Fruit fly (Drosophila melanogaster): ENCODE measurements around the gene Naa30B.

Gene Naa30B

DNA sequence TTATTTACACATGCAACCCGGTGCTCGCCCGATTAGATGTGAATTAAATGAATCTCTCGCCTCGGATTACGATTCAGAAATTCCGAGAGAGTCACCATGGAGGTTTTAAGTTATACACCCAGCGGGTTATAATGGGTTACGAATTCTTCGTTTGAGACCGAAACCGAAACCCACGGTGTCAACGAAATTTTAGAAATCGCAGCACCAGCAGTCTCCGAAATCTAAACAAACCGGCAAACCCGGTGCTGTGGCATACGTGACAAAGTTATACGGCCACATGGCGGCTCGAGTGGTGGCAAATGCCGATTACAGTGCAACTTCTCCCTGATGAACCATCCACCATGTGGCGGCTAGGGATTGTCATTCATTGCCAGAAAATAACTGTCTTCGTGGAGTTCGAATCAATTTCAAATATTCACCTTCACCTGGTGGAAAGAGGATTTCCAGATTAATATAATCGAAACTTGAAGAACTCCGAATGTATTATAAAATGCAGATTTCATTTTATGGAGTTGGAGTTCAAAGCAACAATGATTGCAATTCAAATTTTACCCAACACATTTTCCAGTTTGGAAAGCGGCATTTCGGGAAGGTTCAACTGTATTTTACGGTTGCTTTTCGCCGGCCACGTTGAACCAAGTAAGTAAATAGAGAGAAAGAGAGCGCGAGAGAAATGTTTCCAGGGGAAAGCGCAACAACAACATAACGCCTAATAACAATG, 44.1 kb upstream of the Naa30B start (continued):
- TF ChIP-seq bbx (GFP tag; IDR thresholded peaks at IDR 0.05; ENCODE audit: partially characterized antibody) = no peak
- no peak for TF ChIP-seq Kr (GFP tag; optimal IDR thresholded peaks at IDR 0.05)
- peak; percentile 51 for TF ChIP-seq CG6272 (GFP tag; IDR thresholded peaks at IDR 0.05)
- no peak for TF ChIP-seq Dbx (GFP tag; IDR thresholded peaks at IDR 0.05)
- no peak for TF ChIP-seq kay (GFP tag; optimal IDR thresholded peaks at IDR 0.05)
- TF ChIP-seq knrl (GFP tag; IDR thresholded peaks at IDR 0.05; ENCODE audit: partially characterized antibody) = no peak
- peak; percentile 37; the same call in 1 of the 2 replicates for TF ChIP-seq CG9215 (GFP tag; IDR thresholded peaks at IDR 0.05)
- TF ChIP-seq zfh2 (GFP tag; optimal IDR thresholded peaks at IDR 0.05) = peak; percentile 59
- TF ChIP-seq caup (GFP tag; optimal IDR thresholded peaks at IDR 0.05; ENCODE audit: severe bottlenecking) = peak; percentile 54
- TF ChIP-seq tap (tag; optimal IDR thresholded peaks at IDR 0.05) = peak; percentile 68
- TF ChIP-seq inv (GFP tag; IDR thresholded peaks at IDR 0.05; ENCODE audit: partially characterized antibody) = no peak
- peak; percentile 53 for TF ChIP-seq ttk (GFP tag; IDR thresholded peaks at IDR 0.05)
- peak; percentile 10 for TF ChIP-seq CG3838 (GFP tag; optimal IDR thresholded peaks at IDR 0.05)
- peak; percentile 53 for TF ChIP-seq CG1602 (GFP tag; optimal IDR thresholded peaks at IDR 0.05)
- peak; percentile 17 for TF ChIP-seq fd3F (GFP tag; optimal IDR thresholded peaks at IDR 0.05)
- TF ChIP-seq schlank (tag; optimal IDR thresholded peaks at IDR 0.05) = no peak
- peak; percentile 80 for TF ChIP-seq CG7839 (tag; optimal IDR thresholded peaks at IDR 0.05)
- TF ChIP-seq CG18599 (GFP tag; optimal IDR thresholded peaks at IDR 0.05) = peak; percentile 70
- TF ChIP-seq sr (GFP tag; IDR thresholded peaks at IDR 0.05) = no peak
- TF ChIP-seq CG12299 (tag; optimal IDR thresholded peaks at IDR 0.05) = peak; percentile 56
- peak; percentile 70 for TF ChIP-seq CG16815 (GFP tag; optimal IDR thresholded peaks at IDR 0.05)
- TF ChIP-seq Hr51 (GFP tag; optimal IDR thresholded peaks at IDR 0.05) = peak in 1 of 2 experiments; percentile 78
- TF ChIP-seq unpg (GFP tag; optimal IDR thresholded peaks at IDR 0.05) = peak; percentile 69
- TF ChIP-seq HmgZ (tag; optimal IDR thresholded peaks at IDR 0.05) = peak; percentile 62
- TF ChIP-seq rib (GFP tag; IDR thresholded peaks at IDR 0.05) = no peak
- peak in 1 of 2 experiments; percentile 84 for TF ChIP-seq bsh (GFP tag; optimal IDR thresholded peaks at IDR 0.05)
- peak; percentile 55 for TF ChIP-seq CG9876 (GFP tag; optimal IDR thresholded peaks at IDR 0.05)
- TF ChIP-seq ranshi (GFP tag; IDR thresholded peaks at IDR 0.05) = peak; percentile 53; the same call in 1 of the 2 replicates
- TF ChIP-seq wor (GFP tag; IDR thresholded peaks at IDR 0.05) = peak; percentile 76
- peak; percentile 50; the same call in 1 of the 2 replicates for TF ChIP-seq sob (GFP tag; IDR thresholded peaks at IDR 0.05)
- no peak for TF ChIP-seq CG17912 (GFP tag; optimal IDR thresholded peaks at IDR 0.05)
- peak; percentile 60 for TF ChIP-seq CG12236 (GFP tag; optimal IDR thresholded peaks at IDR 0.05)
- TF ChIP-seq CG9817 (tag; optimal IDR thresholded peaks at IDR 0.05) = peak; percentile 66
- no peak for TF ChIP-seq emc (GFP tag; optimal IDR thresholded peaks at IDR 0.05)
- TF ChIP-seq Doc3 (GFP tag; IDR thresholded peaks at IDR 0.05; ENCODE audit: partially characterized antibody) = no peak
- TF ChIP-seq Nf-YC (tag; optimal IDR thresholded peaks at IDR 0.05) = peak; percentile 58
- no peak for TF ChIP-seq wek (GFP tag; optimal IDR thresholded peaks at IDR 0.05)
- no peak for TF ChIP-seq cad (GFP tag; optimal IDR thresholded peaks at IDR 0.05)
- no peak for TF ChIP-seq CG6683 (GFP tag; optimal IDR thresholded peaks at IDR 0.05)
- TF ChIP-seq CG3726 (GFP tag; IDR thresholded peaks at IDR 0.05) = no peak
- peak; percentile 9 for TF ChIP-seq Deaf1 (tag; optimal IDR thresholded peaks at IDR 0.05)
- peak; percentile 53; the same call in 1 of the 3 replicates for TF ChIP-seq otp (GFP tag; IDR thresholded peaks at IDR 0.05)
- peak; percentile 13 for TF ChIP-seq gfzf (GFP tag; optimal IDR thresholded peaks at IDR 0.05)
- no peak for TF ChIP-seq CG10565 (GFP tag; optimal IDR thresholded peaks at IDR 0.05)
- no peak for TF ChIP-seq lbe (GFP tag; optimal IDR thresholded peaks at IDR 0.05)
- peak; percentile 47 for TF ChIP-seq HLH54F (GFP tag; optimal IDR thresholded peaks at IDR 0.05)
- TF ChIP-seq CkIIα-i1 (GFP tag; IDR thresholded peaks at IDR 0.05) = no peak
- no peak for TF ChIP-seq fd102C (GFP tag; optimal IDR thresholded peaks at IDR 0.05)
- TF ChIP-seq NC2β (GFP tag; optimal IDR thresholded peaks at IDR 0.05) = peak; percentile 69

All from whole organism, embryonic.